Worm (Caenorhabditis elegans) whole organism, L3 larva: ENCODE measurements around the gene F35A5.1.
A peak's percentile ranks its signal among the peaks of the same experiment; 100 is the strongest.

Source experiments
- R02D3.7 ChIP-seq: fragments of 150-350 bp; optimal IDR thresholded peaks from 2 replicates; lab custom pipeline; 2014; ENCODE audit warnings: missing biosample characterization, missing genetic modification characterization
- aly-2 ChIP-seq: fragments of 150-350 bp; optimal IDR thresholded peaks from 2 replicates; lab custom pipeline; 2014; ENCODE audit warnings: missing biosample characterization, missing genetic modification characterization
- ceh-16 ChIP-seq: sonication (generic microtip); optimal IDR thresholded peaks from 2 replicates; lab custom pipeline; 2017; ENCODE audit warnings: missing biosample characterization, missing genetic modification characterization
- ceh-28 ChIP-seq: fragments of 150-350 bp; optimal IDR thresholded peaks from 2 replicates; lab custom pipeline; 2014; ENCODE audit warnings: missing biosample characterization, missing genetic modification reagents, missing genetic modification characterization
- ceh-82 ChIP-seq: fragments of 150-350 bp; optimal IDR thresholded peaks from 2 replicates; lab custom pipeline; 2014; ENCODE audit warnings: missing biosample characterization, missing genetic modification characterization
- ceh-9 ChIP-seq: sonication (generic microtip); optimal IDR thresholded peaks from 2 replicates; lab custom pipeline; 2018; ENCODE audit warnings: missing biosample characterization, missing genetic modification characterization
- daf-12 ChIP-seq: fragments of 150-350 bp; optimal IDR thresholded peaks from 2 replicates; lab custom pipeline; 2014; ENCODE audit warnings: missing biosample characterization, missing genetic modification reagents, missing genetic modification characterization
- egl-27 ChIP-seq: sonication (generic microtip); optimal IDR thresholded peaks from 4 replicates; lab custom pipeline; 2017; ENCODE audit warnings: missing biosample characterization, missing genetic modification reagents, missing genetic modification characterization
- elt-1 ChIP-seq: fragments of 150-350 bp; optimal IDR thresholded peaks from 2 replicates; lab custom pipeline; 2014; ENCODE audit warnings: missing biosample characterization, missing genetic modification characterization
- elt-2 ChIP-seq: sonication (generic microtip); optimal IDR thresholded peaks from 2 replicates; lab custom pipeline; 2016; ENCODE audit warnings: missing genetic modification reagents, mild to moderate bottlenecking, missing genetic modification characterization, missing compliant biosample characterization
- eor-1 ChIP-seq, 2 experiments: fragments of 150-350 bp; optimal IDR thresholded peaks; 2 replicates each; lab custom pipeline; 2014 to 2018; ENCODE audit warnings: missing biosample characterization in 2 of 2, missing genetic modification characterization in 2 of 2
- fkh-10 ChIP-seq: sonication (generic microtip); optimal IDR thresholded peaks from 2 replicates; lab custom pipeline; 2017; ENCODE audit warnings: missing biosample characterization, missing genetic modification reagents, missing genetic modification characterization
- fkh-2 ChIP-seq: fragments of 150-350 bp; optimal IDR thresholded peaks from 2 replicates; lab custom pipeline; 2014; ENCODE audit warnings: missing biosample characterization, missing genetic modification reagents, missing genetic modification characterization
- fos-1 ChIP-seq: fragments of 150-350 bp; optimal IDR thresholded peaks from 2 replicates; lab custom pipeline; 2014; ENCODE audit warnings: missing biosample characterization, missing genetic modification characterization
- jun-1 ChIP-seq: fragments of 150-350 bp; optimal IDR thresholded peaks from 2 replicates; lab custom pipeline; 2014; ENCODE audit warnings: missing biosample characterization, missing genetic modification reagents, missing genetic modification characterization
- lin-15B ChIP-seq: fragments of 150-350 bp; optimal IDR thresholded peaks from 2 replicates; lab custom pipeline; 2014; ENCODE audit warnings: missing biosample characterization, missing genetic modification characterization
- lin-39 ChIP-seq: fragments of 150-350 bp; optimal IDR thresholded peaks from 2 replicates; lab custom pipeline; 2018; ENCODE audit warnings: missing biosample characterization, missing genetic modification reagents, missing genetic modification characterization
- mml-1 ChIP-seq: fragments of 150-350 bp; sonication (generic microtip); optimal IDR thresholded peaks from 3 replicates; lab custom pipeline; 2014; ENCODE audit warnings: missing biosample characterization, missing genetic modification characterization
- nfya-1 ChIP-seq: sonication (generic microtip); optimal IDR thresholded peaks from 2 replicates; lab custom pipeline; 2017; ENCODE audit warnings: missing genetic modification characterization, mild to moderate bottlenecking, missing compliant biosample characterization, antibody characterized with exemption, moderate library complexity; ENCODE audit not compliant: insufficient read depth
- nhr-11 ChIP-seq: fragments of 150-350 bp; optimal IDR thresholded peaks from 2 replicates; lab custom pipeline; 2014; ENCODE audit warnings: missing biosample characterization, missing genetic modification characterization
- nhr-23 ChIP-seq: fragments of 150-350 bp; optimal IDR thresholded peaks from 2 replicates; lab custom pipeline; 2014; ENCODE audit warnings: missing biosample characterization, missing genetic modification reagents, missing genetic modification characterization
- nhr-237 ChIP-seq: fragments of 150-350 bp; optimal IDR thresholded peaks from 2 replicates; lab custom pipeline; 2014; ENCODE audit warnings: missing biosample characterization, missing genetic modification characterization
- nhr-25 ChIP-seq: sonication (generic microtip); optimal IDR thresholded peaks from 2 replicates; lab custom pipeline; 2017; ENCODE audit warnings: missing biosample characterization, missing genetic modification characterization
- nhr-28 ChIP-seq: fragments of 150-350 bp; optimal IDR thresholded peaks from 2 replicates; lab custom pipeline; 2014; ENCODE audit warnings: missing biosample characterization, missing genetic modification characterization
- nhr-43 ChIP-seq: sonication (generic microtip); optimal IDR thresholded peaks from 2 replicates; lab custom pipeline; 2016; ENCODE audit warnings: mild to moderate bottlenecking, missing genetic modification characterization, missing compliant biosample characterization; ENCODE audit not compliant: poor library complexity, severe bottlenecking
- nhr-67 ChIP-seq: fragments of 150-350 bp; optimal IDR thresholded peaks from 2 replicates; lab custom pipeline; 2014; ENCODE audit warnings: missing biosample characterization, missing genetic modification characterization
- nhr-76 ChIP-seq: fragments of 150-350 bp; sonication (generic microtip); optimal IDR thresholded peaks from 5 replicates; lab custom pipeline; 2014; ENCODE audit warnings: missing biosample characterization, missing genetic modification characterization
- pha-4 ChIP-seq: fragments of 150-350 bp; optimal IDR thresholded peaks from 2 replicates; lab custom pipeline; 2014; ENCODE audit warnings: missing biosample characterization, missing genetic modification reagents, missing genetic modification characterization
- sea-2 ChIP-seq: fragments of 150-350 bp; sonication (generic microtip); optimal IDR thresholded peaks from 4 replicates; lab custom pipeline; 2014; ENCODE audit warnings: missing biosample characterization, missing genetic modification reagents, missing genetic modification characterization
- tbx-2 ChIP-seq: sonication (generic microtip); optimal IDR thresholded peaks from 2 replicates; lab custom pipeline; 2016; ENCODE audit warnings: mild to moderate bottlenecking, missing genetic modification characterization, missing compliant biosample characterization
- unc-39 ChIP-seq: sonication (generic microtip); optimal IDR thresholded peaks from 4 replicates; lab custom pipeline; 2017; ENCODE audit warnings: missing biosample characterization, missing genetic modification characterization
- unc-62 ChIP-seq: fragments of 150-350 bp; sonication (generic microtip); optimal IDR thresholded peaks from 4 replicates; lab custom pipeline; 2014; ENCODE audit warnings: missing biosample characterization, missing genetic modification reagents, missing genetic modification characterization
- zag-1 ChIP-seq: fragments of 150-350 bp; optimal IDR thresholded peaks from 2 replicates; lab custom pipeline; 2014; ENCODE audit warnings: missing biosample characterization, missing genetic modification characterization

F35A5.1 gene

ce11 chrX:3764295-3764694 is 43.0 kb upstream of the F35A5.1 start, which contains the start of gene F47B7.3:
F47B7.3 (minus strand) TSS chrX:3764395.
- TF ChIP-seq aly-2 (no peak), nhr-23 (tag; lab: Kevin White, UChicago) (no peak), R02D3.7 (tag; lab: Kevin White, UChicago) (no peak), lin-39 (tag; lab: Kevin White, UChicago) (no peak), sea-2 (GFP tag; lab: Kevin White, UChicago) (no peak), daf-12 (tag; lab: Kevin White, UChicago) (no peak), nhr-67 (tag; lab: Kevin White, UChicago) (no peak), ceh-16 (tag; lab: Kevin White, UChicago) (no peak), nfya-1 (tag; lab: Kevin White, UChicago) (no peak), egl-27 (tag; lab: Kevin White, UChicago) (no peak), mml-1 (tag; lab: Kevin White, UChicago) (no peak), fkh-2 (tag; lab: Kevin White, UChicago) (no peak), elt-1 (tag; lab: Kevin White, UChicago) (no peak), lin-15B (no peak), nhr-11 (no peak), pha-4 (no peak), nhr-43 (no peak)

ce11 chrX:3766552-3766951 is 40.7 kb upstream of the F35A5.1 start, which contains the start of gene F47B7.4:
F47B7.4 (minus strand) TSS chrX:3766652.
- no peak for TF ChIP-seq aly-2
- no peak for TF ChIP-seq pha-4
- no peak for TF ChIP-seq fkh-10 (GFP tag; lab: Kevin White, UChicago)

- no peak for TF ChIP-seq fkh-2 (tag; lab: Kevin White, UChicago)
- TF ChIP-seq nhr-25 = no peak
- no peak for TF ChIP-seq unc-62 (GFP tag; lab: Kevin White, UChicago)
- no peak for TF ChIP-seq elt-2 (tag; lab: Kevin White, UChicago)
- no peak for TF ChIP-seq tbx-2 (tag; lab: Kevin White, UChicago)
- no peak for TF ChIP-seq nhr-28 (tag; lab: Kevin White, UChicago)
- TF ChIP-seq pha-4 = no peak
- no peak for TF ChIP-seq ceh-82 (tag; lab: Kevin White, UChicago)
- no peak for TF ChIP-seq daf-12 (tag; lab: Kevin White, UChicago)
- no peak for TF ChIP-seq nhr-237
- no peak for TF ChIP-seq nhr-76 (tag; lab: Kevin White, UChicago)
- TF ChIP-seq elt-1 (tag; lab: Kevin White, UChicago) = no peak
- no peak for TF ChIP-seq ceh-9 (tag; lab: Kevin White, UChicago)
- TF ChIP-seq egl-27 (tag; lab: Kevin White, UChicago) = no peak
- no peak for TF ChIP-seq eor-1 (tag; optimal IDR thresholded peaks at IDR 0.05; lab: Kevin White, UChicago)
- no peak for TF ChIP-seq jun-1
- no peak for TF ChIP-seq R02D3.7 (tag; lab: Kevin White, UChicago)
- TF ChIP-seq unc-39 (tag; lab: Kevin White, UChicago) = no peak
Measured at ce11 chrX:3768717-3769116, 38.5 kb upstream of the F35A5.1 start, which contains the start of gene F47B7.5. F47B7.5 (minus strand) TSS chrX:3768817.

- TF ChIP-seq nhr-11 = no peak
- TF ChIP-seq fos-1 = no peak
- peak; percentile 24 for TF ChIP-seq elt-2 (tag; lab: Kevin White, UChicago)
- peak; percentile 53 for TF ChIP-seq pha-4
- TF ChIP-seq ceh-28 (tag; lab: Kevin White, UChicago) = no peak
- TF ChIP-seq nhr-23 (tag; lab: Kevin White, UChicago) = peak; percentile 6
Measured at ce11 chrX:3772405-3772804, 34.9 kb upstream of the F35A5.1 start, which contains the start of gene F47B7.2. F47B7.2 (plus strand) TSS chrX:3772762.

- TF ChIP-seq zag-1 (tag; lab: Kevin White, UChicago) (no peak), nhr-23 (tag; lab: Kevin White, UChicago) (peak; percentile 42)
Measured at ce11 chrX:3773233-3773632, 34.0 kb upstream of the F35A5.1 start.

ce11 chrX:3781040-3781439 is 26.2 kb upstream of the F35A5.1 start, which contains the start of gene marg-1:
marg-1 (minus strand) TSS chrX:3781140.
- TF ChIP-seq nhr-11 (no peak), pha-4 (peak; percentile 11)
